Worm (Caenorhabditis elegans): ENCODE results near the gene C16C8.21.

ce11 chrII:3472817-3473216 is 24.8 kb downstream of the C16C8.21 start, which contains the start of gene Y49F6B.6:
- TF ChIP-seq irx-1 (tag; optimal IDR thresholded peaks at IDR 0.05) (no peak), snpc-4 (tag; optimal IDR thresholded peaks at IDR 0.05) (no peak), unc-130 (tag; optimal IDR thresholded peaks at IDR 0.05) (no peak), blmp-1 (tag; optimal IDR thresholded peaks at IDR 0.05) (no peak), lin-13 (GFP tag; optimal IDR thresholded peaks at IDR 0.05) (no peak), lin-39 (tag; optimal IDR thresholded peaks at IDR 0.05) (no peak), aly-2 (tag; optimal IDR thresholded peaks at IDR 0.05) (no peak), nhr-84 (tag; optimal IDR thresholded peaks at IDR 0.05) (no peak), hpl-2 (GFP tag; optimal IDR thresholded peaks at IDR 0.05) (no peak)
